Fruit fly (Drosophila melanogaster): ENCODE measurements around the gene CG12702.

The CG12702 gene

dm6 chrX:19773734-19774702 lies 9.3 kb upstream of the CG12702 start:
- TF ChIP-seq CTCF (optimal IDR thresholded peaks at IDR 0.05), result no peak
- no peak for TF ChIP-seq CG8478 (optimal IDR thresholded peaks at IDR 0.05)

DNA sequence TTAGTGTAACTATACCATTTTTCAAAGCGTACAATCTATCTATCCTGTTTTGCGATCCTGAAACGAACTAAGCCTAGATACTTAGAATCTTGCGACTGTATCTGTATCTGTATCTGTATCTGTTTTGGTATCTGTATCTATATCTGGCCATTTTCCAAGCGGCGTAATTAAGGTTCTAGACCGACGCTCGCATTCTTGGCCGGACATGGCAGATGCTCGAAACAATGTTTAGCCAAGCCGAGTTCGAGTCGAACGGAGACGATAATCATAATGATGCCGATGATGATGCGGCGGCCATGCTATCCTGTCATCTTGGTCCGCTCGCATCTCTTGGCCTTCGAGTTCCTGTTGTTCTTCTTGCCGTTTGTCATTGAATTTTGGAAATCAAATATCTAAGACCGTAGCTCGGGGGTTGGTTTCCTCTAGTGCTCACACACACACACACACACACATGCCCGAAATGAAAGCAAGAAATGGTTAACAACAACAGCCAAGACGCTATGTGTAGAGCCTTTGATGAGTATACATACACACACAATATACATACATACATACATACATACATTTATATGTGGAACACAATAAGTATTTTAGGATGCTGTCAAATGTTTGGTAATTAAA lies 7.4 kb upstream of the CG12702 start:
- TF ChIP-seq CTCF (optimal IDR thresholded peaks at IDR 0.05) (no peak), CG8478 (optimal IDR thresholded peaks at IDR 0.05) (no peak)

dm6 chrX:19769821-19770519 lies 5.3 kb upstream of the CG12702 start:
- TF ChIP-seq CG8478 (optimal IDR thresholded peaks at IDR 0.05) (no peak), CTCF (optimal IDR thresholded peaks at IDR 0.05) (no peak)

- no peak for TF ChIP-seq CTCF (optimal IDR thresholded peaks at IDR 0.05)
Observed at dm6 chrX:19765490-19766212, 977 bp upstream of the CG12702 start.

DNA sequence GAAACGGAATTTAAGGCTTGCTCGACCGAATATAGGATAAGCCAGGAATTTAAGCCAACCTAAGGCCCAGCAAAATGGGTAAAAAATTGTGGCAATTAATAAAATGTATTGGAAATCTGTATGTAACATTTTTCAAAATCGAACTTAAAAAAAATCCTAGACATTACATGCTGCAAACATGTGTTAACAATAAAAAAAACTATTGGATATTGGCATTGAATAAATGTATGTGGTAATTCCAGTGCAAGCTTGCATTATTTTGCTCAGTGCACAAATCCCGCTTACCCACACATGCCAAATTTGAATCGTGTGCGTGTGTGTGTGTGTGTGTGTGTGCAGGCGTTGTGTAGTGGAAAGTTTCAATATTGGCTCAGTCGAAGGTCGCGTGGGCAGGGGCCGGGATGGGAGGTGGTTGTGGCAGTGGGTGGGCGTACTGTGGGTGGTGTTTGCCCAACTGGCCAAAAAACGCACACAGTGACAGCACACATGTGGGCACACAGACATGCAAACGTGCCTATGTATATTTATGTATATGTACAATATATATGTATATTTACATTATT lies 1.2 kb downstream of the CG12702 start:
- no peak for TF ChIP-seq CG8478 (optimal IDR thresholded peaks at IDR 0.05)
- TF ChIP-seq CTCF (optimal IDR thresholded peaks at IDR 0.05), result no peak

dm6 chrX:19762167-19762566 lies 2.5 kb downstream of the CG12702 start:
- TF ChIP-seq CTCF (optimal IDR thresholded peaks at IDR 0.05) (peak in 1 of 2 experiments; percentile 22), CG8478 (optimal IDR thresholded peaks at IDR 0.05) (no peak)

DNA sequence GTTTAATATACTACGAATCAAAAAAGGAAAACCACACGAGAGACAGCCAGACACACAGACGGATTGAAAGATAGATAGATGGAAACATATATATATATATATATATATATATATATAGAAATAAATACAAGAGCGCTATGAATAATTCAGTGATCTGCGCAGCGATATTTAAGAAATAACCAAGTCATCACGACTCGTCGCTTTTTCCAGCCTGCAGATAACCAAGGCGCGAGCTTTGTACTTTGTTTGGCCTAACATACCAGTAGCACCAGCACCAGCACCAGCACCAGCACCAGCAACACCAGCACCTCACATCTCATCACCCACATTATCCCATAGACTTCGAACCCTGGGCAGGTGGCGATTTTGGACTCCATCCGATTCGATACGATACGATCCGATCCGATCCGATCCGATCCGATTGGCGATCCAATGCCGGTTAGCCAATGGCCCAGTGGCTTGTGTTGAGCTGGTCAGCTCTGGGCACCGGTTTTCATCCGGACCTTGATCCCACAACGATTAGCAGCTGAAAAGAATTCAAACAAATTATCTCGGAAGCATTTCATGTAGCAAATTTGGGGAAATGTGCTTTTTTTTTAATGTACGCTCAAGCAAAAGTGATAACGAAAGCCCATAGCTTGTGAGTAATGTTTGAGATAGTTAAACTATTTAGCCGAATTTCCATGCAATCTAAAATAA lies 9.8 kb downstream of the CG12702 start:
- TF ChIP-seq CTCF (optimal IDR thresholded peaks at IDR 0.05) (no peak), CG8478 (optimal IDR thresholded peaks at IDR 0.05) (no peak)

dm6 chrX:19754152-19754579 lies 10.5 kb downstream of the CG12702 start:
- no peak for TF ChIP-seq CTCF (optimal IDR thresholded peaks at IDR 0.05)
- TF ChIP-seq CG8478 (optimal IDR thresholded peaks at IDR 0.05), result no peak

- TF ChIP-seq CTCF (optimal IDR thresholded peaks at IDR 0.05), result no peak
- TF ChIP-seq CG8478 (optimal IDR thresholded peaks at IDR 0.05), result no peak
Observed at dm6 chrX:19753710-19754109, 11.0 kb downstream of the CG12702 start.

- TF ChIP-seq CTCF (optimal IDR thresholded peaks at IDR 0.05) (no peak), CG8478 (optimal IDR thresholded peaks at IDR 0.05) (no peak)
Observed at dm6 chrX:19752344-19752743, 12.3 kb downstream of the CG12702 start.

- TF ChIP-seq CTCF (optimal IDR thresholded peaks at IDR 0.05), result no peak
- TF ChIP-seq CG8478 (optimal IDR thresholded peaks at IDR 0.05), result no peak
Observed at dm6 chrX:19750626-19751149, 14.0 kb downstream of the CG12702 start, which contains the start of gene Abcd3. Gene Abcd3 (plus strand): TSS chrX:19750770.

DNA sequence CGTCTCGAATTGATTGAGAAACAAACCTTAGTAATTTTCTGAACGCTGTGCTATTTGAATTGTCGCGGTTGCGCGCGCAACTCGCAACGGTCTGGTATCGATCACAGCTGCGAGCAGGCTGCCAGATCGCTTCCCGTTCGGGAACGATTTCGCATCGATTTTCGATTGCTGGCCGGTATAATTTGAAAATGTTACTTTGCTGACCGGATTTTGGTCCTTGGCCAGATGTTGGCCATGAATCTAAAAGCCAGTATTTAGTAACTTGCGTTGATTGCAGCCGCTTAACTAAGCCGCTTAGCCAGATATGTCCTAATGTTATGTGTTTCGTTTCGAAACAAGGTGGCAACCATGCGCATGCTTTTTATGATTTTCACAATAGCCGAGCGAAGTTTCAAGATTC lies 16.1 kb downstream of the CG12702 start:
- TF ChIP-seq CG8478 (optimal IDR thresholded peaks at IDR 0.05) (no peak), CTCF (optimal IDR thresholded peaks at IDR 0.05) (peak in 1 of 2 experiments; percentile 37)

- TF ChIP-seq CG8478 (optimal IDR thresholded peaks at IDR 0.05) (no peak), CTCF (optimal IDR thresholded peaks at IDR 0.05) (no peak)
Observed at dm6 chrX:19748014-19748413, 16.7 kb downstream of the CG12702 start, which contains the start of gene Alr. Gene Alr (plus strand): TSS chrX:19748314.

Data from S2 (cell line).